Fruit fly (Drosophila melanogaster): ENCODE measurements around the gene Atet.
A peak's percentile ranks its signal among the peaks of the same experiment; 100 is the strongest.

Atet gene

DNA sequence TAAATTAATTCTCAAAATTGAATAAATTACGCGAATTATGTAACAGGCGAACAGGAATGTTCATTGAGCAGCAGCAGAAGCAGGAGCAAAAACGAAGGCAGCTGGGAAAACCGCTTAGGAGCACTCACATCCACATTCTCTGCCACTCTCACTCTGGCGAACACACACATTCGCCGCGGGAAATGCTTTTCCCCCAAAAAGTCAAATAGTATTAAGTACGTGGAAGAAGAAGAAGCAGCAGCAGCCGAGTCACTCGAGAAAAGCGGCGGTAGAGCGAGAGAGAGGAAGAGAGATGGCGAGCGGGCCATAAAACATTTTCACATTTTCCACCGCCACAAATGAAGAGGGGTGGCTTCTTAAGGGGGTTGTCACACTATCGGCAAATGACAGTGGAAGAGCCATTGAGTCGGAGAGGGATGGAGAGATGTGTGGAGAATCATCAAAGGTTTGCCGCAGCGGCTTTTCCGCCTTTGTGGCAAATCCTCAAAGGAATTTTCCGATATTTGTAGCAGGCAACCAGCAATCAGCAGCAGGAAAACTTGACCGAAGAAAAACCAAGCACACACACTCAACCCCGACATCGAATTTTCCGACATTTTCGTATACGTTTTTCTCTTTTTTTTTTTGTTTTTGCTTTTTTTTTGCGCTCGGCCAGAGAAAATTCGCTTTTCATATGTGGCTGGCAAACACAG lies 13.1 kb downstream of the Atet start (continued):
- TF ChIP-seq CG32767 (GFP tag; IDR thresholded peaks at IDR 0.05) = no peak
- no peak for TF ChIP-seq Elba2 (GFP tag; optimal IDR thresholded peaks at IDR 0.05)
- TF ChIP-seq CG14667 (GFP tag; IDR thresholded peaks at IDR 0.05) = no peak
- TF ChIP-seq Dp (GFP tag; optimal IDR thresholded peaks at IDR 0.05) = no peak
- TF ChIP-seq D (optimal IDR thresholded peaks at IDR 0.05) = peak; percentile 28
- no peak for TF ChIP-seq D (GFP tag; optimal IDR thresholded peaks at IDR 0.05)
- TF ChIP-seq ems (GFP tag; optimal IDR thresholded peaks at IDR 0.05) = no peak
- peak; percentile 34 for TF ChIP-seq tup (GFP tag; optimal IDR thresholded peaks at IDR 0.05)
- TF ChIP-seq CG2129 (GFP tag; IDR thresholded peaks at IDR 0.05; ENCODE audit: partially characterized antibody) = 0 out of 2 replicates have a peak, but pooled peaks have one; percentile 4
- TF ChIP-seq CG3163 (GFP tag; optimal IDR thresholded peaks at IDR 0.05) = no peak
- TF ChIP-seq tll (GFP tag; optimal IDR thresholded peaks at IDR 0.05) = peak in 1 of 2 experiments; percentile 90
- no peak for TF ChIP-seq CG10462 (GFP tag; optimal IDR thresholded peaks at IDR 0.05)
- TF ChIP-seq Abd-B (GFP tag; optimal IDR thresholded peaks at IDR 0.05) = peak; percentile 18
- TF ChIP-seq CG10321 (GFP tag; IDR thresholded peaks at IDR 0.05) = peak; percentile 32; the same call in 1 of the 2 replicates
- peak; percentile 35; the same call in 1 of the 2 replicates for TF ChIP-seq rib (GFP tag; IDR thresholded peaks at IDR 0.05)
- peak; percentile 100 for TF ChIP-seq abd-A (tag; optimal IDR thresholded peaks at IDR 0.05)
- no peak for TF ChIP-seq CG7357 (GFP tag; IDR thresholded peaks at IDR 0.05)
- TF ChIP-seq CG7987 (GFP tag; optimal IDR thresholded peaks at IDR 0.05) = peak; percentile 21
- TF ChIP-seq Ada2b (GFP tag; IDR thresholded peaks at IDR 0.05) = no peak
- peak; percentile 98 for TF ChIP-seq CG7745 (tag; optimal IDR thresholded peaks at IDR 0.05)
- no peak for TF ChIP-seq CG43689 (GFP tag; IDR thresholded peaks at IDR 0.05)
- peak; percentile 7 for TF ChIP-seq CG12071 (GFP tag; optimal IDR thresholded peaks at IDR 0.05)
- no peak for TF ChIP-seq CG12299 (tag; optimal IDR thresholded peaks at IDR 0.05)
- TF ChIP-seq so (GFP tag; IDR thresholded peaks at IDR 0.05) = peak; percentile 30; the same call in 1 of the 3 replicates
- peak; percentile 88 for TF ChIP-seq CG12769 (tag; optimal IDR thresholded peaks at IDR 0.05)
- no peak for TF ChIP-seq dmrt99B (tag; optimal IDR thresholded peaks at IDR 0.05)
- TF ChIP-seq CG1792 (GFP tag; optimal IDR thresholded peaks at IDR 0.05) = no peak
- peak; percentile 73 for TF ChIP-seq Kr (GFP tag; optimal IDR thresholded peaks at IDR 0.05)
- peak; percentile 14 for TF ChIP-seq CG17829 (tag; optimal IDR thresholded peaks at IDR 0.05)
- peak; percentile 97 for TF ChIP-seq CG31224 (GFP tag; IDR thresholded peaks at IDR 0.05)
- no peak for TF ChIP-seq zen (tag; optimal IDR thresholded peaks at IDR 0.05)
- TF ChIP-seq Dll (GFP tag; IDR thresholded peaks at IDR 0.05; ENCODE audit: partially characterized antibody) = 0 out of 4 replicates have a peak, but pooled peaks have one; percentile 50
- peak in 1 of 3 experiments; percentile 77 for TF ChIP-seq Stat92E (GFP tag; optimal IDR thresholded peaks at IDR 0.05)
- peak; percentile 13; the same call in 1 of the 3 replicates for TF ChIP-seq zen2 (GFP tag; IDR thresholded peaks at IDR 0.05; ENCODE audit: partially characterized antibody)
- TF ChIP-seq CG18619 (GFP tag; optimal IDR thresholded peaks at IDR 0.05) = no peak
- TF ChIP-seq mirr (GFP tag; optimal IDR thresholded peaks at IDR 0.05) = peak; percentile 17
- no peak for TF ChIP-seq ssp (GFP tag; IDR thresholded peaks at IDR 0.05)
- peak; percentile 16 for TF ChIP-seq CG34376 (GFP tag; optimal IDR thresholded peaks at IDR 0.05)
- no peak for TF ChIP-seq esg (GFP tag; conservative IDR thresholded peaks at IDR 0.05)
- TF ChIP-seq mld (GFP tag; IDR thresholded peaks at IDR 0.05; ENCODE audit: partially characterized antibody) = 0 out of 3 replicates have a peak, but pooled peaks have one; percentile 39
- peak; percentile 69 for TF ChIP-seq run (tag; optimal IDR thresholded peaks at IDR 0.05)
- TF ChIP-seq dpn (GFP tag; optimal IDR thresholded peaks at IDR 0.05) = no peak
- TF ChIP-seq CG9876 (GFP tag; optimal IDR thresholded peaks at IDR 0.05) = no peak
- TF ChIP-seq trem (tag; optimal IDR thresholded peaks at IDR 0.05) = no peak
- TF ChIP-seq Fer3 (tag; optimal IDR thresholded peaks at IDR 0.05) = no peak
- no peak; the same call in 2 of the 3 replicates for TF ChIP-seq CG6175 (GFP tag; IDR thresholded peaks at IDR 0.05)
- no peak for TF ChIP-seq CG4707 (GFP tag; optimal IDR thresholded peaks at IDR 0.05)
- TF ChIP-seq Trl (optimal IDR thresholded peaks at IDR 0.05) = peak; percentile 45 to 63
- TF ChIP-seq Trl (GFP tag; optimal IDR thresholded peaks at IDR 0.05) = peak; percentile 13

All from whole organism, embryonic.